Worm (Caenorhabditis elegans) whole organism, L1 larva: ENCODE measurements around the gene tbc-19.

Experiments used
- C34B4.2 ChIP-seq: sonication (generic microtip); optimal IDR thresholded peaks from 2 replicates; lab custom pipeline; 2017; ENCODE audit warnings: mild to moderate bottlenecking, missing genetic modification characterization, missing compliant biosample characterization
- F16B12.6 ChIP-seq: fragments of 150-350 bp; optimal IDR thresholded peaks from 2 replicates; lab custom pipeline; 2014; ENCODE audit warnings: missing biosample characterization, missing genetic modification characterization
- Y116A8C.19 ChIP-seq: sonication (generic microtip); optimal IDR thresholded peaks from 2 replicates; lab custom pipeline; 2016; ENCODE audit warnings: missing compliant biosample characterization, missing genetic modification characterization, borderline replicate concordance
- aha-1 ChIP-seq: fragments of 150-350 bp; optimal IDR thresholded peaks from 2 replicates; lab custom pipeline; 2014; ENCODE audit warnings: missing biosample characterization, missing genetic modification characterization
- blmp-1 ChIP-seq: fragments of 150-350 bp; optimal IDR thresholded peaks from 2 replicates; lab custom pipeline; 2014; ENCODE audit warnings: missing biosample characterization, missing genetic modification characterization
- ceh-63 ChIP-seq: fragments of 200-800 bp; sonication (Bioruptor generic); optimal IDR thresholded peaks from 2 replicates; lab custom pipeline; 2018; ENCODE audit warnings: mild to moderate bottlenecking, missing genetic modification characterization, missing compliant biosample characterization
- ceh-88 ChIP-seq: fragments of 200-800 bp; sonication (Bioruptor generic); IDR thresholded peaks from 2 replicates; pipeline ENCODE4 v1.3.6; 2022; ENCODE audit warnings: missing genetic modification characterization, missing compliant biosample characterization
- ceh-90 ChIP-seq: sonication (generic microtip); optimal IDR thresholded peaks from 2 replicates; lab custom pipeline; 2016; ENCODE audit warnings: missing genetic modification characterization, missing compliant biosample characterization
- dsc-1 ChIP-seq: sonication (generic microtip); optimal IDR thresholded peaks from 2 replicates; lab custom pipeline; 2016; ENCODE audit warnings: mild to moderate bottlenecking, missing genetic modification characterization, missing compliant biosample characterization
- efl-3 ChIP-seq: fragments of 200-800 bp; sonication (Bioruptor generic); optimal IDR thresholded peaks from 2 replicates; lab custom pipeline; 2018; ENCODE audit warnings: mild to moderate bottlenecking, missing genetic modification characterization, missing compliant biosample characterization
- egl-13 ChIP-seq: sonication (generic microtip); optimal IDR thresholded peaks from 2 replicates; lab custom pipeline; 2016; ENCODE audit warnings: missing genotype, missing genetic modification reagents, missing genetic modification characterization, missing compliant biosample characterization
- egl-27 ChIP-seq, 2 experiments: fragments of 150-350 bp in 1 of 2; sonication (generic microtip); optimal IDR thresholded peaks; 3 replicates each; lab custom pipeline; 2017 to 2018; ENCODE audit warnings: missing biosample characterization in 2 of 2, missing genetic modification characterization in 2 of 2, missing genetic modification reagents in 2 of 2
- elt-3 ChIP-seq, 6 experiments: fragments of 150-350 bp in 1 of 6; sonication (generic microtip); optimal IDR thresholded peaks; 2 replicates each; lab custom pipeline; 2017 to 2018; ENCODE audit warnings: missing biosample characterization in 6 of 6, missing genetic modification characterization in 6 of 6, inconsistent platforms in 1 of 6
- fkh-10 ChIP-seq: sonication (generic microtip); optimal IDR thresholded peaks from 2 replicates; lab custom pipeline; 2017; ENCODE audit warnings: missing biosample characterization, missing genetic modification reagents, missing genetic modification characterization
- fkh-4 ChIP-seq: sonication (generic microtip); optimal IDR thresholded peaks from 2 replicates; lab custom pipeline; 2016; ENCODE audit warnings: missing compliant biosample characterization, missing genetic modification characterization, borderline replicate concordance
- fkh-8 ChIP-seq: sonication (generic microtip); optimal IDR thresholded peaks from 2 replicates; lab custom pipeline; 2016; ENCODE audit warnings: mild to moderate bottlenecking, missing genetic modification characterization, missing compliant biosample characterization
- fos-1 ChIP-seq: fragments of 150-350 bp; optimal IDR thresholded peaks from 2 replicates; lab custom pipeline; 2014; ENCODE audit warnings: missing biosample characterization, missing genetic modification characterization
- grh-1 ChIP-seq: fragments of 200-800 bp; sonication (Bioruptor generic); IDR thresholded peaks from 2 replicates; pipeline ENCODE4 v1.3.6; 2022; ENCODE audit warnings: missing genetic modification reagents, missing genetic modification characterization, missing compliant biosample characterization
- hlh-4 ChIP-seq: sonication (generic microtip); optimal IDR thresholded peaks from 2 replicates; lab custom pipeline; 2016; ENCODE audit warnings: mild to moderate bottlenecking, missing genetic modification characterization, missing compliant biosample characterization
- hpl-2 ChIP-seq: fragments of 150-350 bp; optimal IDR thresholded peaks from 2 replicates; lab custom pipeline; 2014; ENCODE audit warnings: missing biosample characterization, missing genetic modification reagents, missing genetic modification characterization
- irx-1 ChIP-seq: sonication (generic microtip); optimal IDR thresholded peaks from 2 replicates; lab custom pipeline; 2016; ENCODE audit warnings: missing genetic modification characterization, missing compliant biosample characterization
- lin-14 ChIP-seq: fragments of 200-800 bp; sonication (Bioruptor generic); optimal IDR thresholded peaks from 2 replicates; lab custom pipeline; 2018; ENCODE audit warnings: mild to moderate bottlenecking, missing genetic modification characterization, moderate library complexity, missing compliant biosample characterization
- lin-35 ChIP-seq, 2 experiments: fragments of 150-350 bp; optimal IDR thresholded peaks; 2 replicates each; lab custom pipeline; 2014; ENCODE audit warnings: missing biosample characterization in 2 of 2, missing genetic modification characterization in 2 of 2, missing genetic modification reagents in 2 of 2
- lin-39 ChIP-seq: fragments of 150-350 bp; optimal IDR thresholded peaks from 2 replicates; lab custom pipeline; 2014; ENCODE audit warnings: missing biosample characterization, missing genetic modification reagents, missing genetic modification characterization
- lir-3 ChIP-seq: sonication (generic microtip); optimal IDR thresholded peaks from 2 replicates; lab custom pipeline; 2016; ENCODE audit warnings: mild to moderate bottlenecking, missing genetic modification characterization, moderate library complexity, missing compliant biosample characterization; ENCODE audit not compliant: poor library complexity
- lsy-2 ChIP-seq, 2 experiments: fragments of 150-350 bp; optimal IDR thresholded peaks; 2 replicates each; lab custom pipeline; 2014; ENCODE audit warnings: missing biosample characterization in 2 of 2, missing genetic modification characterization in 2 of 2
- mdl-1 ChIP-seq, 2 experiments: fragments of 150-350 bp; optimal IDR thresholded peaks; 2 replicates each; lab custom pipeline; 2014 to 2017; ENCODE audit warnings: missing biosample characterization in 2 of 2, missing genetic modification characterization in 2 of 2, inconsistent platforms in 1 of 2
- mef-2 ChIP-seq: fragments of 150-350 bp; optimal IDR thresholded peaks from 2 replicates; lab custom pipeline; 2014; ENCODE audit warnings: missing biosample characterization, missing genetic modification characterization
- mep-1 ChIP-seq: fragments of 150-350 bp; optimal IDR thresholded peaks from 2 replicates; lab custom pipeline; 2014; ENCODE audit warnings: missing biosample characterization, missing genetic modification characterization
- nhr-11 ChIP-seq: fragments of 150-350 bp; optimal IDR thresholded peaks from 2 replicates; lab custom pipeline; 2014; ENCODE audit warnings: missing biosample characterization, missing genetic modification characterization
- nhr-19 ChIP-seq: fragments of 200-800 bp; sonication (Bioruptor generic); conservative IDR thresholded peaks from 2 replicates; pipeline ENCODE4 v1.3.6; 2022; ENCODE audit warnings: missing genetic modification characterization, missing compliant biosample characterization
- nhr-237 ChIP-seq: fragments of 150-350 bp; optimal IDR thresholded peaks from 2 replicates; lab custom pipeline; 2014; ENCODE audit warnings: missing biosample characterization, missing genetic modification characterization
- nhr-28 ChIP-seq: fragments of 150-350 bp; optimal IDR thresholded peaks from 2 replicates; lab custom pipeline; 2014; ENCODE audit warnings: missing biosample characterization, missing genetic modification characterization
- nhr-85 ChIP-seq: sonication (generic microtip); peaks from one replicate; lab custom pipeline; 2016; ENCODE audit warnings: missing genetic modification characterization, inconsistent platforms, missing compliant biosample characterization
- nhr-90 ChIP-seq: sonication (generic microtip); optimal IDR thresholded peaks from 2 replicates; lab custom pipeline; 2016; ENCODE audit warnings: mild to moderate bottlenecking, missing genetic modification characterization, missing compliant biosample characterization; ENCODE audit not compliant: poor library complexity
- pag-3 ChIP-seq: sonication (generic microtip); optimal IDR thresholded peaks from 2 replicates; lab custom pipeline; 2017; ENCODE audit warnings: missing genetic modification characterization, mild to moderate bottlenecking, missing compliant biosample characterization, antibody characterized with exemption, borderline replicate concordance; ENCODE audit not compliant: insufficient read depth
- rnt-1 ChIP-seq: sonication (generic microtip); optimal IDR thresholded peaks from 2 replicates; lab custom pipeline; 2016; ENCODE audit warnings: mild to moderate bottlenecking, missing genetic modification characterization, moderate library complexity, missing compliant biosample characterization
- skn-1 ChIP-seq: fragments of 150-350 bp; optimal IDR thresholded peaks from 2 replicates; lab custom pipeline; 2014; ENCODE audit warnings: missing biosample characterization, missing genetic modification characterization
- sox-4 ChIP-seq: sonication (generic microtip); optimal IDR thresholded peaks from 2 replicates; lab custom pipeline; 2016; ENCODE audit warnings: missing genetic modification characterization, missing compliant biosample characterization
- sup-37 ChIP-seq: fragments of 200-800 bp; sonication (Bioruptor generic); optimal IDR thresholded peaks from 2 replicates; lab custom pipeline; 2018; ENCODE audit warnings: mild to moderate bottlenecking, missing genetic modification characterization, missing compliant biosample characterization
- swsn-7 ChIP-seq: sonication (generic microtip); optimal IDR thresholded peaks from 2 replicates; lab custom pipeline; 2016; ENCODE audit warnings: missing genetic modification characterization, missing compliant biosample characterization
- tbx-2 ChIP-seq: sonication (generic microtip); optimal IDR thresholded peaks from 2 replicates; lab custom pipeline; 2016; ENCODE audit warnings: missing genetic modification characterization, missing compliant biosample characterization
- tlp-1 ChIP-seq: fragments of 150-350 bp; optimal IDR thresholded peaks from 2 replicates; lab custom pipeline; 2014; ENCODE audit warnings: missing biosample characterization, missing genetic modification characterization
- unc-130 ChIP-seq: fragments of 150-350 bp; optimal IDR thresholded peaks from 2 replicates; lab custom pipeline; 2017; ENCODE audit warnings: missing biosample characterization, missing genetic modification characterization, inconsistent platforms
- unc-30 ChIP-seq: sonication (generic microtip); optimal IDR thresholded peaks from 2 replicates; lab custom pipeline; 2017; ENCODE audit warnings: missing biosample characterization, missing genetic modification characterization
- unc-62 ChIP-seq: fragments of 150-350 bp; optimal IDR thresholded peaks from 2 replicates; lab custom pipeline; 2014; ENCODE audit warnings: missing biosample characterization, missing genetic modification reagents, missing genetic modification characterization
- vab-15 ChIP-seq: sonication (generic microtip); optimal IDR thresholded peaks from 2 replicates; lab custom pipeline; 2017; ENCODE audit warnings: missing genotype, mild to moderate bottlenecking, missing genetic modification characterization, missing compliant biosample characterization
- zag-1 ChIP-seq: fragments of 150-350 bp; optimal IDR thresholded peaks from 2 replicates; lab custom pipeline; 2014; ENCODE audit warnings: missing biosample characterization, missing genetic modification characterization
- ztf-11 ChIP-seq, 2 experiments: sonication (generic microtip); optimal IDR thresholded peaks; 2 replicates each; lab custom pipeline; 2016 to 2017; ENCODE audit warnings: missing genetic modification characterization in 2 of 2, missing biosample characterization in 1 of 2, missing compliant biosample characterization in 1 of 2

tbc-19 gene

DNA sequence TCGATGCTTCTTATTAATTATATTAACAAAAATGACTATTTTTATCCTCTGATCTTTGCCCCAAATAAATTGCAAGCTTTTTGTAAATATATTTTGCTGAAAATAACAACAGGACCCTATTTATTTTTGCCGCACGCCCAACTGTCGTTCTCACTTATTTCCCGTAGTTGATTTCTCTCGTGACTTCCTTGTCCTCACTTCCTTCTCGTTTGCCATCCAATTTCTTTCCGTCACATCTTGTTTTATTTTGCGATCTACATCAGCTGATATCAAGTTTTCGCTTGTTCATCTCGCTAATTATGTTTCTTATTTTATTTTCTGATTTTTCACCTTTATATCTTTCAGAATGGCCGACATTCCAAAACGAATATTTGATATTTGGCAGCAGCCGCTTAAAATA is 37.0 kb downstream of the tbc-19 start, which contains the start of gene F48F7.5 (continued):
- no peak for TF ChIP-seq ztf-11 (tag; optimal IDR thresholded peaks at IDR 0.05; lab: Kevin White, UChicago)
- TF ChIP-seq unc-130 (tag; lab: Kevin White, UChicago), result peak; percentile 70
- peak; percentile 96 for TF ChIP-seq pag-3
- no peak for TF ChIP-seq fkh-8 (tag; lab: Kevin White, UChicago)
- TF ChIP-seq unc-30 (tag; lab: Kevin White, UChicago), result no peak
- peak; percentile 64 for TF ChIP-seq tbx-2 (tag; lab: Kevin White, UChicago)
- peak; percentile 50 for TF ChIP-seq rnt-1 (tag; lab: Kevin White, UChicago)
- no peak for TF ChIP-seq egl-13
- no peak for TF ChIP-seq lin-39 (tag; lab: Kevin White, UChicago)
- TF ChIP-seq elt-3 (tag; optimal IDR thresholded peaks at IDR 0.05; lab: Kevin White, UChicago), result peak in 2 of 6 experiments; percentile 60 to 75
- peak; percentile 9 to 45 for TF ChIP-seq lin-35 (GFP tag; optimal IDR thresholded peaks at IDR 0.05; lab: Kevin White, UChicago)
- peak in 1 of 2 experiments; percentile 56 for TF ChIP-seq mdl-1 (tag; optimal IDR thresholded peaks at IDR 0.05; lab: Kevin White, UChicago)
- TF ChIP-seq mef-2 (tag; lab: Kevin White, UChicago), result peak; percentile 31

DNA sequence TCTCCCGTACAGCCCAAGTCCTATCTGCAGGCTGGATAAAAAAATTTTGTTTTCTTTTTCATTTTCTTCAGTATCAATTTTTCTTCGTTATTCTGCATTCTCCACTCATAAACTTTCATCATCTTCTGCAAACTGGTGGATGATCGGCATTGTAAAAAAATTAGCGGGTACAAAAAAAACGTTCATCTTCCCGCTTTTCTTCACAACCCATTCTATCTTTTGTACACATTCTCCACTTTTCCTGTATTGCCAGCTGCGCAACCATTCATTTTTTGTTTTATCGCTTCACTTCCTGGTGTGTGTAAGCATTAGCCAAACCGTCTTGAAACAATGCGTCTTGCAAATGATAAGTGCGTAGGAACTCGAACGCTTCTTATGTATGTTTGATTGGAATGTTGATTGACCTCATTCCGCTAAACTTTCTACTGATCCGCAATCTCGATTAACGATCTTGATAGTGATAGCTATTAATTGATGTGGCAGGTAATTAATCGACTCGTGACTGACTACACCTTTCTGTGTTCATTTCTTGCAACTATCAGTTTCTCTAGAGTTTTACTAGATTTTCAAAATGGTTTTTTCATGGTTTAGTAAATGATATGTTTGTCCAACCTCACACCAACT is 37.8 kb downstream of the tbc-19 start:
- TF ChIP-seq ztf-11 (tag; optimal IDR thresholded peaks at IDR 0.05; lab: Kevin White, UChicago), result no peak
- TF ChIP-seq ceh-90 (tag; lab: Kevin White, UChicago), result no peak
- TF ChIP-seq rnt-1 (tag; lab: Kevin White, UChicago), result peak; percentile 49
- no peak for TF ChIP-seq unc-30 (tag; lab: Kevin White, UChicago)
- no peak for TF ChIP-seq efl-3
- no peak for TF ChIP-seq fkh-10
- no peak for TF ChIP-seq lir-3
- no peak for TF ChIP-seq egl-13
- peak; percentile 52 for TF ChIP-seq vab-15
- TF ChIP-seq nhr-11, result no peak
- peak; percentile 90 for TF ChIP-seq nhr-85 (tag; lab: Kevin White, UChicago)
- no peak for TF ChIP-seq zag-1 (tag; lab: Kevin White, UChicago)
- no peak for TF ChIP-seq mdl-1 (tag; optimal IDR thresholded peaks at IDR 0.05; lab: Kevin White, UChicago)
- no peak for TF ChIP-seq unc-62 (GFP tag; lab: Kevin White, UChicago)
- no peak for TF ChIP-seq hlh-4 (tag; lab: Kevin White, UChicago)
- TF ChIP-seq nhr-28 (tag; lab: Kevin White, UChicago), result no peak
- TF ChIP-seq egl-27 (tag; optimal IDR thresholded peaks at IDR 0.05; lab: Kevin White, UChicago), result no peak
- TF ChIP-seq F16B12.6, result no peak
- peak; percentile 16 for TF ChIP-seq lin-39 (tag; lab: Kevin White, UChicago)
- no peak for TF ChIP-seq fkh-4
- TF ChIP-seq ceh-63 (GFP tag; lab: Kevin White, UChicago), result no peak
- no peak for TF ChIP-seq dsc-1 (tag; lab: Kevin White, UChicago)
- TF ChIP-seq swsn-7 (tag; lab: Kevin White, UChicago), result no peak
- TF ChIP-seq skn-1 (tag; lab: Kevin White, UChicago), result no peak
- TF ChIP-seq C34B4.2, result no peak
- no peak for TF ChIP-seq pag-3
- TF ChIP-seq Y116A8C.19 (tag; lab: Kevin White, UChicago), result no peak
- TF ChIP-seq nhr-19 (GFP tag; lab: Robert Waterston, UW), result peak; percentile 10; the same call in 1 of the 2 replicates
- no peak for TF ChIP-seq nhr-237
- TF ChIP-seq grh-1, result no peak
- no peak for TF ChIP-seq ceh-88 (GFP tag; lab: Robert Waterston, UW)
- TF ChIP-seq sox-4 (tag; lab: Kevin White, UChicago), result no peak
- TF ChIP-seq sup-37 (GFP tag; lab: Kevin White, UChicago), result no peak
- TF ChIP-seq tbx-2 (tag; lab: Kevin White, UChicago), result no peak
- TF ChIP-seq hpl-2, result no peak
- TF ChIP-seq fos-1, result no peak
- TF ChIP-seq mep-1, result peak; percentile 44
- TF ChIP-seq aha-1 (tag; lab: Kevin White, UChicago), result no peak
- peak; percentile 96 for TF ChIP-seq blmp-1 (tag; lab: Kevin White, UChicago)
- no peak for TF ChIP-seq irx-1 (tag; lab: Kevin White, UChicago)
- TF ChIP-seq nhr-90 (tag; lab: Kevin White, UChicago), result peak; percentile 19
- TF ChIP-seq lin-14 (GFP tag; lab: Kevin White, UChicago), result peak; percentile 58
- TF ChIP-seq lsy-2 (tag; optimal IDR thresholded peaks at IDR 0.05; lab: Kevin White, UChicago), result peak; percentile 16 to 28
- TF ChIP-seq tlp-1 (tag; lab: Kevin White, UChicago), result no peak
